Worm (Caenorhabditis elegans) whole organism, L1 larva: ENCODE data around the gene sru-21.

ENCODE experiments used
- C04F5.9 ChIP-seq: sonication (generic microtip); optimal IDR thresholded peaks from 2 replicates; lab custom pipeline; 2016; ENCODE audit warnings: missing genetic modification characterization, missing compliant biosample characterization
- C16A3.4 ChIP-seq: fragments of 150-350 bp; optimal IDR thresholded peaks from 2 replicates; lab custom pipeline; 2014; ENCODE audit warnings: missing biosample characterization, missing genetic modification characterization
- aha-1 ChIP-seq: fragments of 150-350 bp; optimal IDR thresholded peaks from 2 replicates; lab custom pipeline; 2014; ENCODE audit warnings: missing biosample characterization, missing genetic modification characterization
- alr-1 ChIP-seq: fragments of 200-800 bp; sonication (Bioruptor generic); optimal IDR thresholded peaks from 2 replicates; lab custom pipeline; 2018; ENCODE audit warnings: borderline replicate concordance, mild to moderate bottlenecking, missing genetic modification characterization, missing compliant biosample characterization
- aly-2 ChIP-seq: fragments of 150-350 bp; optimal IDR thresholded peaks from 2 replicates; lab custom pipeline; 2014; ENCODE audit warnings: missing biosample characterization, missing genetic modification characterization
- ceh-63 ChIP-seq: fragments of 200-800 bp; sonication (Bioruptor generic); optimal IDR thresholded peaks from 2 replicates; lab custom pipeline; 2018; ENCODE audit warnings: mild to moderate bottlenecking, missing genetic modification characterization, missing compliant biosample characterization
- ceh-82 ChIP-seq, 3 experiments: fragments of 150-350 bp in 1 of 3; sonication (generic microtip) in 2 of 3; optimal IDR thresholded peaks; 2 replicates each; lab custom pipeline; 2014 to 2017; ENCODE audit warnings: missing biosample characterization in 3 of 3, missing genetic modification characterization in 3 of 3
- ceh-90 ChIP-seq: sonication (generic microtip); optimal IDR thresholded peaks from 2 replicates; lab custom pipeline; 2016; ENCODE audit warnings: missing genetic modification characterization, missing compliant biosample characterization
- efl-1 ChIP-seq, 4 experiments: fragments of 150-350 bp; optimal IDR thresholded peaks in 3 of 4; peaks in 1 of 4; 1 replicate in 1 of 4; 2 replicates in 3 of 4; lab custom pipeline; 2014; ENCODE audit warnings: missing biosample characterization in 2 of 4, missing genetic modification characterization in 2 of 4, missing genetic modification reagents in 2 of 4
- egl-13 ChIP-seq: sonication (generic microtip); optimal IDR thresholded peaks from 2 replicates; lab custom pipeline; 2016; ENCODE audit warnings: missing genotype, missing genetic modification reagents, missing genetic modification characterization, missing compliant biosample characterization
- elt-2 ChIP-seq: sonication (generic microtip); optimal IDR thresholded peaks from 2 replicates; lab custom pipeline; 2016; ENCODE audit warnings: missing genetic modification characterization, mild to moderate bottlenecking, inconsistent platforms, missing compliant biosample characterization, missing genetic modification reagents
- elt-3 ChIP-seq, 6 experiments: fragments of 150-350 bp in 1 of 6; sonication (generic microtip); optimal IDR thresholded peaks; 2 replicates each; lab custom pipeline; 2017 to 2018; ENCODE audit warnings: missing biosample characterization in 6 of 6, missing genetic modification characterization in 6 of 6, inconsistent platforms in 1 of 6
- fos-1 ChIP-seq: fragments of 150-350 bp; optimal IDR thresholded peaks from 2 replicates; lab custom pipeline; 2014; ENCODE audit warnings: missing biosample characterization, missing genetic modification characterization
- grh-1 ChIP-seq: fragments of 200-800 bp; sonication (Bioruptor generic); IDR thresholded peaks from 2 replicates; pipeline ENCODE4 v1.3.6; 2022; ENCODE audit warnings: missing genetic modification reagents, missing genetic modification characterization, missing compliant biosample characterization
- lin-15B ChIP-seq: fragments of 150-350 bp; sonication (generic microtip); optimal IDR thresholded peaks from 3 replicates; lab custom pipeline; 2014; ENCODE audit warnings: missing biosample characterization, missing genetic modification characterization
- lir-3 ChIP-seq: sonication (generic microtip); optimal IDR thresholded peaks from 2 replicates; lab custom pipeline; 2016; ENCODE audit warnings: mild to moderate bottlenecking, missing genetic modification characterization, moderate library complexity, missing compliant biosample characterization; ENCODE audit not compliant: poor library complexity
- mab-9 ChIP-seq: fragments of 200-800 bp; sonication (Bioruptor generic); IDR thresholded peaks from 2 replicates; pipeline ENCODE4 v1.3.6; 2022; ENCODE audit warnings: missing genetic modification reagents, missing genetic modification characterization, missing compliant biosample characterization
- mdl-1 ChIP-seq, 2 experiments: fragments of 150-350 bp; optimal IDR thresholded peaks; 2 replicates each; lab custom pipeline; 2014 to 2017; ENCODE audit warnings: missing biosample characterization in 2 of 2, missing genetic modification characterization in 2 of 2, inconsistent platforms in 1 of 2
- mef-2 ChIP-seq: fragments of 150-350 bp; optimal IDR thresholded peaks from 2 replicates; lab custom pipeline; 2014; ENCODE audit warnings: missing biosample characterization, missing genetic modification characterization
- mep-1 ChIP-seq: fragments of 150-350 bp; optimal IDR thresholded peaks from 2 replicates; lab custom pipeline; 2014; ENCODE audit warnings: missing biosample characterization, missing genetic modification characterization
- nhr-11 ChIP-seq: fragments of 150-350 bp; optimal IDR thresholded peaks from 2 replicates; lab custom pipeline; 2014; ENCODE audit warnings: missing biosample characterization, missing genetic modification characterization
- nhr-12 ChIP-seq: sonication (generic microtip); optimal IDR thresholded peaks from 2 replicates; lab custom pipeline; 2017; ENCODE audit warnings: missing biosample characterization, missing genetic modification characterization
- nhr-19 ChIP-seq: fragments of 200-800 bp; sonication (Bioruptor generic); conservative IDR thresholded peaks from 2 replicates; pipeline ENCODE4 v1.3.6; 2022; ENCODE audit warnings: missing genetic modification characterization, missing compliant biosample characterization
- nhr-20 ChIP-seq: sonication (generic microtip); optimal IDR thresholded peaks from 2 replicates; lab custom pipeline; 2016; ENCODE audit warnings: mild to moderate bottlenecking, missing genetic modification characterization, missing compliant biosample characterization
- nhr-71 ChIP-seq: sonication (generic microtip); optimal IDR thresholded peaks from 2 replicates; lab custom pipeline; 2016; ENCODE audit warnings: mild to moderate bottlenecking, missing genetic modification characterization, moderate library complexity, missing compliant biosample characterization
- nhr-76 ChIP-seq: sonication (generic microtip); optimal IDR thresholded peaks from 2 replicates; lab custom pipeline; 2017; ENCODE audit warnings: missing biosample characterization, missing genetic modification characterization
- nhr-84 ChIP-seq: sonication (generic microtip); optimal IDR thresholded peaks from 2 replicates; lab custom pipeline; 2017; ENCODE audit warnings: missing biosample characterization, missing genetic modification characterization
- nhr-90 ChIP-seq: sonication (generic microtip); optimal IDR thresholded peaks from 2 replicates; lab custom pipeline; 2016; ENCODE audit warnings: mild to moderate bottlenecking, missing genetic modification characterization, missing compliant biosample characterization; ENCODE audit not compliant: poor library complexity
- pag-3 ChIP-seq: sonication (generic microtip); optimal IDR thresholded peaks from 2 replicates; lab custom pipeline; 2017; ENCODE audit warnings: missing genetic modification characterization, mild to moderate bottlenecking, missing compliant biosample characterization, antibody characterized with exemption, borderline replicate concordance; ENCODE audit not compliant: insufficient read depth
- pax-3 ChIP-seq: fragments of 200-800 bp; sonication (Bioruptor generic); optimal IDR thresholded peaks from 2 replicates; lab custom pipeline; 2018; ENCODE audit warnings: mild to moderate bottlenecking, missing genetic modification characterization, moderate library complexity, missing compliant biosample characterization
- snu-23 ChIP-seq: sonication (generic microtip); optimal IDR thresholded peaks from 2 replicates; lab custom pipeline; 2016; ENCODE audit warnings: missing genetic modification characterization, missing compliant biosample characterization
- sptf-1 ChIP-seq: fragments of 150-350 bp; optimal IDR thresholded peaks from 2 replicates; lab custom pipeline; 2014; ENCODE audit warnings: missing biosample characterization, missing genetic modification characterization
- sup-37 ChIP-seq: fragments of 200-800 bp; sonication (Bioruptor generic); optimal IDR thresholded peaks from 2 replicates; lab custom pipeline; 2018; ENCODE audit warnings: mild to moderate bottlenecking, missing genetic modification characterization, missing compliant biosample characterization
- swsn-7 ChIP-seq: sonication (generic microtip); optimal IDR thresholded peaks from 2 replicates; lab custom pipeline; 2016; ENCODE audit warnings: missing genetic modification characterization, missing compliant biosample characterization
- tbx-2 ChIP-seq: sonication (generic microtip); optimal IDR thresholded peaks from 2 replicates; lab custom pipeline; 2016; ENCODE audit warnings: missing genetic modification characterization, missing compliant biosample characterization
- unc-130 ChIP-seq: fragments of 150-350 bp; optimal IDR thresholded peaks from 2 replicates; lab custom pipeline; 2017; ENCODE audit warnings: missing biosample characterization, missing genetic modification characterization, inconsistent platforms
- unc-62 ChIP-seq: fragments of 150-350 bp; optimal IDR thresholded peaks from 2 replicates; lab custom pipeline; 2014; ENCODE audit warnings: missing biosample characterization, missing genetic modification reagents, missing genetic modification characterization
- unc-86 ChIP-seq: sonication (generic microtip); optimal IDR thresholded peaks from 2 replicates; lab custom pipeline; 2016; ENCODE audit warnings: missing genetic modification characterization, missing compliant biosample characterization
- unc-98 ChIP-seq: fragments of 200-800 bp; sonication (Bioruptor generic); IDR thresholded peaks from 2 replicates; pipeline ENCODE4 v1.3.6; 2022; ENCODE audit warnings: missing genetic modification characterization, missing compliant biosample characterization
- xbp-1 ChIP-seq: sonication (generic microtip); optimal IDR thresholded peaks from 2 replicates; lab custom pipeline; 2016; ENCODE audit warnings: missing genetic modification characterization, missing compliant biosample characterization
- ztf-11 ChIP-seq, 2 experiments: sonication (generic microtip); optimal IDR thresholded peaks; 2 replicates each; lab custom pipeline; 2016 to 2017; ENCODE audit warnings: missing genetic modification characterization in 2 of 2, missing biosample characterization in 1 of 2, missing compliant biosample characterization in 1 of 2
- ztf-4 ChIP-seq: fragments of 150-350 bp; optimal IDR thresholded peaks from 2 replicates; lab custom pipeline; 2014; ENCODE audit warnings: missing biosample characterization, missing genetic modification characterization

Gene sru-21

DNA sequence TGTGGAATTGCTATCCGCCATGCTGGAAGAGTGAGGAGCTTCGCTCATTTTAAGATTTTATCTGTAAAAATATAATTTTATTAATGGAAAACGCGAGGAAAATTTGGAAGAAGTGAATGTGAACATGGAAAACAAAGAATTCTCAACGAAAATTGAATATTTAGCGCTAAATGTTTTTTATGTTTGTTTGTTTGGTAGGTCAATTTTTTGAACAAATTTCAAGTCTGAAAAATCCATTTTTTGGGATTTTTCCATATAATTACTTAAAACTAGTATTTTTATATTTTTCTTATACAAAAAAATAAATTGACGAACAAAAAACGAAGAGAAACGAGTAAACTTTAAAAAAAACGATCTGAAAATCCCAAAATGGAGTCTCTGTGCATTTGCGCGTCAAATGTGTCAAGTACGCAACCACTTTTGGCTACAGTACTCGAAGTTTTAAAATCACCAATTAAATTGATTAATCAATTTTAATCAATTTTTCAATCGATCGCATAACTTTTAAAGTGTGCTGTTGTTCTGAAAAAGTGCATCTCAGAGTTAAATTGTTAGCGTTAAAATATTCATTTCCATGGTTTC lies 40.4 kb downstream of the sru-21 start, which contains the start of gene fbxa-215:
TSS of gene fbxa-215 (minus strand) at position 61 of the 582 bp plus-strand sequence.
- TF ChIP-seq elt-3 (tag; optimal IDR thresholded peaks at IDR 0.05; lab: Kevin White, UChicago) (no peak), ceh-90 (tag; lab: Kevin White, UChicago) (no peak), ztf-11 (tag; optimal IDR thresholded peaks at IDR 0.05; lab: Kevin White, UChicago) (no peak), ceh-82 (tag; optimal IDR thresholded peaks at IDR 0.05; lab: Kevin White, UChicago) (no peak), unc-62 (no peak), mab-9 (GFP tag; lab: Robert Waterston, UW) (no peak), lin-15B (no peak), ceh-63 (no peak), nhr-71 (no peak), unc-86 (tag; lab: Kevin White, UChicago) (no peak), lir-3 (tag; lab: Kevin White, UChicago) (no peak), nhr-76 (no peak), nhr-12 (tag; lab: Kevin White, UChicago) (no peak), elt-2 (tag; lab: Kevin White, UChicago) (no peak), C16A3.4 (tag; lab: Kevin White, UChicago) (no peak)

DNA sequence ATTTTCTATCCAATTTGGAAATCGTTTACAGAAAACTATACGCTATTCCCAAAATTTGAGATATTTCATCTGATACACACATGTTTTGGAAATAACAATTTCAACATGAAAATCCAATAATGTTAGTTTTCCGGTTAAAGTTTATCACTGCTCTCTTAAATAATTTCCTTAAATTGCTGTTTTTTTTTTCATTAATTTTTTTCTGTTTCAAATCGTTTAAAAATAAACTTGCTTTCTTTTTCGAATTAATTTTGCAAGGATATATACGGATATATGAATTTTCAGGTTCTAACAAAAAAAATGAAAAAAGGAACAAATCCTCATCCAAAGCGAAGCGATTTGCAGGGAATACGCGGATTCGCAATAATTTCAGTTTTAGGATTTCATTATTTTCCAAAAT lies 46.9 kb downstream of the sru-21 start, which contains the start of gene oac-48:
TSS of gene oac-48 (plus strand) at position 301 of the 400 bp plus-strand sequence.
- no peak for TF ChIP-seq mep-1 (tag; lab: Kevin White, UChicago)
- no peak for TF ChIP-seq ceh-82 (tag; optimal IDR thresholded peaks at IDR 0.05; lab: Kevin White, UChicago)
- TF ChIP-seq efl-1 (optimal IDR thresholded peaks at IDR 0.05; lab: Kevin White, UChicago): no peak
- no peak for TF ChIP-seq efl-1 (GFP tag; optimal IDR thresholded peaks at IDR 0.05 in 1 of 2; lab: Kevin White, UChicago)
- TF ChIP-seq tbx-2 (tag; lab: Kevin White, UChicago): no peak
- no peak for TF ChIP-seq nhr-84
- no peak for TF ChIP-seq aha-1 (tag; lab: Kevin White, UChicago)
- no peak for TF ChIP-seq nhr-71
- TF ChIP-seq C04F5.9: no peak
- TF ChIP-seq swsn-7 (tag; lab: Kevin White, UChicago): no peak
- TF ChIP-seq pax-3 (tag; lab: Kevin White, UChicago): no peak
- TF ChIP-seq nhr-19: no peak
- no peak for TF ChIP-seq ceh-63
- no peak for TF ChIP-seq egl-13 (tag; lab: Kevin White, UChicago)
- no peak for TF ChIP-seq nhr-90
- no peak for TF ChIP-seq unc-130
- TF ChIP-seq nhr-20 (tag; lab: Kevin White, UChicago): no peak

DNA sequence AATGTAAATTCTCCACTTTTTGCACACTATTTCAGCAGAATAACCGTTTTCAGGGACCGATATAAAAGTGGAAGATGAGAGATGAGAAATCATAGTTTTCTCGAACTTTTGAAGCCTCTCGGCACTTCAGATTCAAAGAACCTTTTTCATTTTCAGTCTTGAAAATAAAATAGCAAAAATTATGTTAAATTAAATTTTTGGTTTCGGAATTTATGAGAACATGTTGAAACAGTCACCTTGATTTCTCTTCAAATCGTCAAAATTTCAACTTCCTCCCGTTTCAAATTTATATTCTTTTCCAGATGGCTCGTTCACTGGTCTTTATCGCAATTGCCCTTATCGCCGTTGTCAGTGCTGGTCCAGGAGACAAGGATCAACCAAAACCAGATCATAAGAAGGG lies 52.1 kb downstream of the sru-21 start, which contains the start of gene srlf-26:
TSS of gene srlf-26 (plus strand) at position 301 of the 400 bp plus-strand sequence.
- TF ChIP-seq xbp-1 (no peak), unc-130 (no peak), snu-23 (no peak), C04F5.9 (no peak), ceh-63 (no peak)

DNA sequence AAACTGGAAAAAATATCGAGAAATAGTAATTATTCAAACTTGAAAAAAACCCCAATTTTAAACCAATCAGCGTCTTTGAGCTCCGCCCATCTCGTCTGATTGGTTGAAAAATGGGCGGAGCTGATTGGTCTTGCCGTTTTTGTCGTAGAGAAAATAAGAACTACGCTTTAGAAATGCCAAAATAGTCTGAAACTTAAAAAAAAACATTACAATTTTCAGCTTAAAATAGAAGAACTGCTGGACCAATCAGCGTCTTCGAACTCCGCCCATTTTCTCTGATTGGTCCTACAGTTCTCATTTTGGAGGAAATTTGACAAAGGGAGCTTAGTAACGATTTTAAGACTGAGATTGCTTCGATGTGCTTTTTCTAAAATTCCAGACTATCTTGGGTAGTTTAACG lies 52.9 kb downstream of the sru-21 start:
- TF ChIP-seq nhr-71 (no peak), alr-1 (tag; lab: Kevin White, UChicago) (no peak), grh-1 (GFP tag; lab: Robert Waterston, UW) (no peak), aly-2 (tag; lab: Kevin White, UChicago) (no peak), pag-3 (tag; lab: Kevin White, UChicago) (no peak), ztf-4 (tag; lab: Kevin White, UChicago) (no peak), sup-37 (GFP tag; lab: Kevin White, UChicago) (no peak), mdl-1 (tag; optimal IDR thresholded peaks at IDR 0.05; lab: Kevin White, UChicago) (no peak), fos-1 (tag; lab: Kevin White, UChicago) (no peak), ceh-90 (tag; lab: Kevin White, UChicago) (no peak), mef-2 (tag; lab: Kevin White, UChicago) (no peak), egl-13 (tag; lab: Kevin White, UChicago) (no peak), nhr-11 (no peak), mab-9 (GFP tag; lab: Robert Waterston, UW) (no peak), sptf-1 (no peak), unc-130 (no peak), unc-98 (no peak), snu-23 (no peak)
